3 fruit fly cellular contexts compared by ENCODE assay signal in the genomic region with DNA sequence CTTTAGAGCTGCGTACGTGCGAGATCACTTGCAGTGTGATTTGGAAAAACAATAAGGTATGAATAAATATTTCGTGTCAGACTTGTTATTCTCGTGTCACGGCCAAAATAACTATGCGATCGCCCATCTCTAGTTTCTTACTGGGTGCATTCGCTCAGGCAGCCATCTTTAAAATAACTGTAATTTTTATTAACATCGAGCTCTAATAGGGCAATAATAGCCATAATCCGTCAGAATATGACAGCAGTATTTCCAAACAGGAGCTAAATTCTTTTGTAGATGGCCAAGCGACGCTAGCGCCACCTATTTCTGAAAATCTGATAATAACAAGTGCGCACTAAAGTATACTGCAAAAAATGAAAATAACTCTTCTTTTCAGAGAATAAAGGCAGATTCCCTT.
TF ChIP-seq lines count a peak whose summit lies in the region.

No protein-coding gene starts in this region.

TF ChIP-seq in whole organism, adult, 20 proteins besides CTCF, POLR2A, EP300 and RAD21 (continued from another document):
- TF ChIP-seq kay (GFP tag; lab: Kevin White, UChicago; ENCODE audit: borderline replicate concordance) (no peak), CG5204 (GFP tag; optimal IDR thresholded peaks at IDR 0.05; lab: Kevin White, UChicago) (no peak)

TF ChIP-seq in whole organism, embryonic, 481 proteins besides CTCF, POLR2A, EP300 and RAD21 (continued from another document and continues in another):
- TF ChIP-seq CG10565 (GFP tag; optimal IDR thresholded peaks at IDR 0.05; lab: Kevin White, UChicago) (no peak), CG4854 (GFP tag; optimal IDR thresholded peaks at IDR 0.05; lab: Kevin White, UChicago) (peak; percentile 45), CG17361 (GFP tag; IDR thresholded peaks at IDR 0.05; lab: Robert Waterston, UW) (peak; percentile 40; the same call in 2 of the 3 replicates), CG13424 (tag; optimal IDR thresholded peaks at IDR 0.05; lab: Kevin White, UChicago) (peak; percentile 23), crc (GFP tag; optimal IDR thresholded peaks at IDR 0.05; lab: Kevin White, UChicago) (no peak), dpn (GFP tag; optimal IDR thresholded peaks at IDR 0.05; lab: Kevin White, UChicago) (peak; percentile 18 to 40), CG30020 (tag; optimal IDR thresholded peaks at IDR 0.05; lab: Kevin White, UChicago) (peak; percentile 5), knrl (GFP tag; IDR thresholded peaks at IDR 0.05; lab: Robert Waterston, UW; ENCODE audit: partially characterized antibody) (peak; percentile 85), CG17912 (GFP tag; optimal IDR thresholded peaks at IDR 0.05; lab: Kevin White, UChicago) (peak; percentile 67), pros (GFP tag; optimal IDR thresholded peaks at IDR 0.05; lab: Kevin White, UChicago) (peak; percentile 90), Stat92E (GFP tag; optimal IDR thresholded peaks at IDR 0.05; lab: Kevin White, UChicago) (peak in 1 of 3 experiments; percentile 53), CrebB (tag; optimal IDR thresholded peaks at IDR 0.05; lab: Kevin White, UChicago) (peak; percentile 0), E2f2 (GFP tag; IDR thresholded peaks at IDR 0.05; lab: Robert Waterston, UW) (peak; percentile 16; the same call in 1 of the 2 replicates), Trl (optimal IDR thresholded peaks at IDR 0.05; lab: Kevin White, UChicago) (no peak), Trl (GFP tag; optimal IDR thresholded peaks at IDR 0.05; lab: Kevin White, UChicago) (peak; percentile 19), Hmr (GFP tag; optimal IDR thresholded peaks at IDR 0.05; lab: Kevin White, UChicago) (peak; percentile 34), D (optimal IDR thresholded peaks at IDR 0.05; lab: Kevin White, UChicago) (no peak), D (GFP tag; optimal IDR thresholded peaks at IDR 0.05; lab: Kevin White, UChicago) (no peak), vnd (GFP tag; IDR thresholded peaks at IDR 0.05; lab: Robert Waterston, UW; ENCODE audit: partially characterized antibody) (peak; percentile 80), amos (GFP tag; IDR thresholded peaks at IDR 0.05; lab: Robert Waterston, UW; ENCODE audit: partially characterized antibody) (peak; percentile 89), CG9932 (GFP tag; IDR thresholded peaks at IDR 0.05; lab: Robert Waterston, UW) (peak; percentile 51), CG4617 (GFP tag; optimal IDR thresholded peaks at IDR 0.05; lab: Kevin White, UChicago; ENCODE audit: borderline replicate concordance) (peak; percentile 30), salm (tag; optimal IDR thresholded peaks at IDR 0.05; lab: Kevin White, UChicago) (peak; percentile 66), CG7357 (GFP tag; IDR thresholded peaks at IDR 0.05; lab: Robert Waterston, UW) (no peak), Poxn (GFP tag; IDR thresholded peaks at IDR 0.05; lab: Robert Waterston, UW) (no peak), Neu2 (GFP tag; optimal IDR thresholded peaks at IDR 0.05; lab: Kevin White, UChicago; ENCODE audit: borderline replicate concordance) (no peak), Opbp (GFP tag; IDR thresholded peaks at IDR 0.05; lab: Robert Waterston, UW; ENCODE audit: partially characterized antibody) (peak; percentile 89), CG12744 (GFP tag; optimal IDR thresholded peaks at IDR 0.05; lab: Kevin White, UChicago) (peak; percentile 48), onecut (GFP tag; IDR thresholded peaks at IDR 0.05; lab: Robert Waterston, UW) (no peak), grau (tag; optimal IDR thresholded peaks at IDR 0.05; lab: Kevin White, UChicago) (peak; percentile 47), CG1603 (tag; optimal IDR thresholded peaks at IDR 0.05; lab: Kevin White, UChicago) (peak; percentile 50), gcm2 (GFP tag; optimal IDR thresholded peaks at IDR 0.05; lab: Kevin White, UChicago) (no peak), slp2 (GFP tag; optimal IDR thresholded peaks at IDR 0.05; lab: Kevin White, UChicago) (peak; percentile 7), CG6689 (GFP tag; IDR thresholded peaks at IDR 0.05; lab: Robert Waterston, UW) (no peak), bcd (GFP tag; optimal IDR thresholded peaks at IDR 0.05; lab: Kevin White, UChicago) (peak; percentile 10), Vsx1 (GFP tag; optimal IDR thresholded peaks at IDR 0.05; lab: Kevin White, UChicago) (peak; percentile 48), CG7839 (tag; optimal IDR thresholded peaks at IDR 0.05; lab: Kevin White, UChicago) (peak; percentile 48), Adf1 (GFP tag; IDR thresholded peaks at IDR 0.05; lab: Robert Waterston, UW) (no peak; the same call in 1 of the 2 replicates), zfh2 (GFP tag; optimal IDR thresholded peaks at IDR 0.05; lab: Kevin White, UChicago) (peak; percentile 25), tgo (GFP tag; IDR thresholded peaks at IDR 0.05; lab: Robert Waterston, UW) (no peak), E2f1 (GFP tag; IDR thresholded peaks at IDR 0.05; lab: Robert Waterston, UW) (peak; percentile 11; the same call in 1 of the 2 replicates), Gsc (GFP tag; IDR thresholded peaks at IDR 0.05; lab: Robert Waterston, UW) (no peak), Nf-YB (GFP tag; optimal IDR thresholded peaks at IDR 0.05; lab: Kevin White, UChicago) (peak; percentile 0), Sry-δ (GFP tag; optimal IDR thresholded peaks at IDR 0.05; lab: Kevin White, UChicago) (peak; percentile 87), Taf1 (GFP tag; IDR thresholded peaks at IDR 0.05; lab: Robert Waterston, UW) (no peak), esg (GFP tag; conservative IDR thresholded peaks at IDR 0.05; lab: Robert Waterston, UW) (no peak), zen (tag; optimal IDR thresholded peaks at IDR 0.05; lab: Kevin White, UChicago) (peak; percentile 61), CG14667 (GFP tag; IDR thresholded peaks at IDR 0.05; lab: Robert Waterston, UW) (no peak), abd-A (tag; optimal IDR thresholded peaks at IDR 0.05; lab: Kevin White, UChicago) (peak; percentile 82), ato (GFP tag; IDR thresholded peaks at IDR 0.05; lab: Robert Waterston, UW; ENCODE audit: partially characterized antibody) (peak; percentile 67; the same call in 1 of the 2 replicates), CG13775 (GFP tag; optimal IDR thresholded peaks at IDR 0.05; lab: Kevin White, UChicago) (peak; percentile 19), H15 (GFP tag; IDR thresholded peaks at IDR 0.05; lab: Robert Waterston, UW) (no peak; the same call in 2 of the 3 replicates), lmd (GFP tag; IDR thresholded peaks at IDR 0.05; lab: Robert Waterston, UW) (peak; percentile 26; the same call in 1 of the 2 replicates), CG13287 (GFP tag; IDR thresholded peaks at IDR 0.05; lab: Robert Waterston, UW; ENCODE audit: partially characterized antibody) (peak; percentile 96), CG17829 (tag; optimal IDR thresholded peaks at IDR 0.05; lab: Kevin White, UChicago) (peak; percentile 53), CG31441 (GFP tag; IDR thresholded peaks at IDR 0.05; lab: Robert Waterston, UW) (peak; percentile 59; the same call in 1 of the 2 replicates), sna (GFP tag; IDR thresholded peaks at IDR 0.05; lab: Robert Waterston, UW; ENCODE audit: partially characterized antibody) (peak; percentile 96), gfzf (GFP tag; optimal IDR thresholded peaks at IDR 0.05; lab: Kevin White, UChicago) (peak; percentile 15), CG16863 (GFP tag; optimal IDR thresholded peaks at IDR 0.05; lab: Kevin White, UChicago) (peak; percentile 15)

TF ChIP-seq in whole organism, prepupa, 60 proteins besides CTCF, POLR2A, EP300 and RAD21 (continued from another document):
- peak; percentile 46 for TF ChIP-seq lz (GFP tag; optimal IDR thresholded peaks at IDR 0.05; lab: Kevin White, UChicago)
- TF ChIP-seq Eip75B (GFP tag; optimal IDR thresholded peaks at IDR 0.05; lab: Kevin White, UChicago) = no peak
- no peak for TF ChIP-seq CG11902 (GFP tag; optimal IDR thresholded peaks at IDR 0.05; lab: Kevin White, UChicago)
- TF ChIP-seq Hr4 (GFP tag; optimal IDR thresholded peaks at IDR 0.05; lab: Kevin White, UChicago) = no peak
- no peak for TF ChIP-seq CG6808 (GFP tag; optimal IDR thresholded peaks at IDR 0.05; lab: Kevin White, UChicago)
- peak; percentile 42 for TF ChIP-seq cyc (GFP tag; optimal IDR thresholded peaks at IDR 0.05; lab: Kevin White, UChicago)
- TF ChIP-seq Eip93F (GFP tag; optimal IDR thresholded peaks at IDR 0.05; lab: Kevin White, UChicago) = no peak
- no peak for TF ChIP-seq fd85E (GFP tag; optimal IDR thresholded peaks at IDR 0.05; lab: Kevin White, UChicago)
- no peak for TF ChIP-seq CG32006 (GFP tag; optimal IDR thresholded peaks at IDR 0.05; lab: Kevin White, UChicago)
- no peak for TF ChIP-seq net (GFP tag; optimal IDR thresholded peaks at IDR 0.05; lab: Kevin White, UChicago)
- TF ChIP-seq fd59A (GFP tag; optimal IDR thresholded peaks at IDR 0.05; lab: Kevin White, UChicago) = no peak
- TF ChIP-seq CG3032 (tag; optimal IDR thresholded peaks at IDR 0.05; lab: Kevin White, UChicago) = no peak
- peak; percentile 34 for TF ChIP-seq CG3919 (GFP tag; optimal IDR thresholded peaks at IDR 0.05; lab: Kevin White, UChicago)
- TF ChIP-seq salr (GFP tag; optimal IDR thresholded peaks at IDR 0.05; lab: Kevin White, UChicago) = peak in 1 of 2 experiments; percentile 28
- no peak for TF ChIP-seq CG9139 (GFP tag; optimal IDR thresholded peaks at IDR 0.05; lab: Kevin White, UChicago)
- no peak for TF ChIP-seq ss (GFP tag; optimal IDR thresholded peaks at IDR 0.05; lab: Kevin White, UChicago)
- peak; percentile 19; the same call in 1 of the 2 replicates for TF ChIP-seq CG15336 (GFP tag; IDR thresholded peaks at IDR 0.05; lab: Robert Waterston, UW)
- TF ChIP-seq CG4318 (GFP tag; optimal IDR thresholded peaks at IDR 0.05; lab: Kevin White, UChicago) = no peak
- peak; percentile 49 for TF ChIP-seq esn (GFP tag; optimal IDR thresholded peaks at IDR 0.05; lab: Kevin White, UChicago)
- TF ChIP-seq CG7368 (GFP tag; optimal IDR thresholded peaks at IDR 0.05; lab: Kevin White, UChicago) = no peak
- TF ChIP-seq CG8319 (GFP tag; optimal IDR thresholded peaks at IDR 0.05; lab: Kevin White, UChicago) = no peak
- no peak for TF ChIP-seq CG11294 (GFP tag; IDR thresholded peaks at IDR 0.05; lab: Robert Waterston, UW)
- TF ChIP-seq Gug (GFP tag; IDR thresholded peaks at IDR 0.05; lab: Robert Waterston, UW) = no peak
- TF ChIP-seq CG6792 (GFP tag; optimal IDR thresholded peaks at IDR 0.05; lab: Kevin White, UChicago) = no peak
- TF ChIP-seq Smox (GFP tag; optimal IDR thresholded peaks at IDR 0.05; lab: Kevin White, UChicago) = peak; percentile 40
- no peak for TF ChIP-seq CG6163 (GFP tag; IDR thresholded peaks at IDR 0.05; lab: Robert Waterston, UW)
- TF ChIP-seq CG6276 (GFP tag; optimal IDR thresholded peaks at IDR 0.05; lab: Kevin White, UChicago) = no peak
- TF ChIP-seq fkh (GFP tag; optimal IDR thresholded peaks at IDR 0.05; lab: Kevin White, UChicago) = no peak
- TF ChIP-seq CG34406 (GFP tag; optimal IDR thresholded peaks at IDR 0.05; lab: Kevin White, UChicago) = no peak
- peak; percentile 45 for TF ChIP-seq Hr39 (GFP tag; optimal IDR thresholded peaks at IDR 0.05; lab: Kevin White, UChicago)
- TF ChIP-seq CG16779 (tag; optimal IDR thresholded peaks at IDR 0.05; lab: Kevin White, UChicago) = no peak
- no peak for TF ChIP-seq Sox15 (GFP tag; optimal IDR thresholded peaks at IDR 0.05; lab: Kevin White, UChicago)
- no peak for TF ChIP-seq spab (GFP tag; optimal IDR thresholded peaks at IDR 0.05; lab: Kevin White, UChicago)
- peak; percentile 1 for TF ChIP-seq vri (GFP tag; optimal IDR thresholded peaks at IDR 0.05; lab: Kevin White, UChicago)
- TF ChIP-seq acj6 (GFP tag; optimal IDR thresholded peaks at IDR 0.05; lab: Kevin White, UChicago) = peak; percentile 21
- TF ChIP-seq Sox14 (GFP tag; optimal IDR thresholded peaks at IDR 0.05; lab: Kevin White, UChicago) = peak; percentile 49
- no peak for TF ChIP-seq CG10631 (GFP tag; optimal IDR thresholded peaks at IDR 0.05; lab: Kevin White, UChicago)
- no peak for TF ChIP-seq Hr38 (GFP tag; optimal IDR thresholded peaks at IDR 0.05; lab: Kevin White, UChicago)
- peak; percentile 8 for TF ChIP-seq Met (GFP tag; optimal IDR thresholded peaks at IDR 0.05; lab: Kevin White, UChicago)
- peak; percentile 33 for TF ChIP-seq pdm3 (GFP tag; optimal IDR thresholded peaks at IDR 0.05; lab: Kevin White, UChicago)
- peak; percentile 83 for TF ChIP-seq Eip78C (GFP tag; lab: Kevin White, UChicago)
- TF ChIP-seq dsx (GFP tag; optimal IDR thresholded peaks at IDR 0.05; lab: Kevin White, UChicago; ENCODE audit: poor library complexity, severe bottlenecking) = peak; percentile 6
